Worm (Caenorhabditis elegans): ENCODE measurements around the gene W04G3.12.
A peak's percentile ranks its signal among the peaks of the same experiment; 100 is the strongest.

DNA sequence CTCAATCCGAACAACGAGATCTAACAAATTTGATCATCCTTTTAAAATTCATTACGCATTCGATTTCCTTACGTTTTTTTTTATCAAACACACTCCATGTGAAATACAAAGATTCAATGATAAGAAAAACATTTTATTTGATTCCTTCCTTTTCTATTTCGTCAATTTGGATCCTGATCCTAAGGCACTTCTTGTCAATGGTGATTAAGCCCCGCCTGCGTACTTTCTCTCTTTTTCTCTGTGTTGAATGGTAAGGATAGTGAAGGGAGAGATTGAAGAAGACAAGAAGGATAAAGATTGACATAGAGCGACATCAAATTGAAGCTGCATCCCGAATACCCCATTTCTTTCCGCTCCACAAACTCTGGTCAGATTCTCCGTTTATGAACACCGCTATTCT lies 32.6 kb upstream of the W04G3.12 start, which contains the start of gene grd-1:
- TF ChIP-seq efl-1 (optimal IDR thresholded peaks at IDR 0.05) (no peak), efl-1 (GFP tag; optimal IDR thresholded peaks at IDR 0.05 in 1 of 2) (no peak), blmp-1 (tag; optimal IDR thresholded peaks at IDR 0.05) (peak; percentile 89), unc-62 (GFP tag; optimal IDR thresholded peaks at IDR 0.05) (no peak), nhr-76 (tag; optimal IDR thresholded peaks at IDR 0.05) (no peak), ceh-82 (tag; optimal IDR thresholded peaks at IDR 0.05) (no peak), ama-1 (optimal IDR thresholded peaks at IDR 0.05) (no peak), mep-1 (tag; optimal IDR thresholded peaks at IDR 0.05) (no peak), elt-3 (tag; optimal IDR thresholded peaks at IDR 0.05) (no peak), ztf-4 (tag; optimal IDR thresholded peaks at IDR 0.05) (no peak), nhr-28 (tag; optimal IDR thresholded peaks at IDR 0.05) (no peak), nhr-237 (tag; optimal IDR thresholded peaks at IDR 0.05) (no peak)

Data from whole organism, L1 larva.